Worm (Caenorhabditis elegans) whole organism, L1 larva: ENCODE measurements around the gene T19H12.12.

Experiments used
- egl-27 ChIP-seq, 2 experiments: fragments of 150-350 bp in 1 of 2; sonication (generic microtip); optimal IDR thresholded peaks; 3 replicates each; lab custom pipeline; 2017 to 2018; ENCODE audit warnings: missing biosample characterization in 2 of 2, missing genetic modification characterization in 2 of 2, missing genetic modification reagents in 2 of 2
- lin-35 ChIP-seq, 2 experiments: fragments of 150-350 bp; optimal IDR thresholded peaks; 2 replicates each; lab custom pipeline; 2014; ENCODE audit warnings: missing biosample characterization in 2 of 2, missing genetic modification characterization in 2 of 2, missing genetic modification reagents in 2 of 2
- nhr-11 ChIP-seq: fragments of 150-350 bp; optimal IDR thresholded peaks from 2 replicates; lab custom pipeline; 2014; ENCODE audit warnings: missing biosample characterization, missing genetic modification characterization
- pag-3 ChIP-seq: sonication (generic microtip); optimal IDR thresholded peaks from 2 replicates; lab custom pipeline; 2017; ENCODE audit warnings: missing genetic modification characterization, mild to moderate bottlenecking, missing compliant biosample characterization, antibody characterized with exemption, borderline replicate concordance; ENCODE audit not compliant: insufficient read depth

DNA sequence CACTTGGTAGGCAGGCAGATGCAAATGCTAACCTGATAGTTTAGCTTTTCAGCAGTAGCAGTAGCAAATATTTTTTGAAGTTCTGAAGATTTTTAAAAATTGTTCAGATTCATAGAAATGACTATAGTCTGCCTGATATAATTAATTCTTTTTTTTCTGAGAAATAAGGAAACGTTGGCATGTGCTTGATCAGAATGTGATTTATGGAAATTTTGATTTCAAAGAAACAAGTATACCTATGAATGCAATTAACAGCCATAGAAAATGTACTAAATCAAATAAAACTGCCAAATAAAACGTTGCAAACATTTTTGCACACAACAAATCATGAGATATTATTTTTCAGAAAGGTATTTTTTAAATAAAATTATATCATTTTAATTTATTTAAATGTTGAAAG is 14.0 kb upstream of the T19H12.12 start:
- TF ChIP-seq egl-27 (tag; optimal IDR thresholded peaks at IDR 0.05; lab: Kevin White, UChicago): no peak
- TF ChIP-seq nhr-11 (tag; lab: Kevin White, UChicago): peak; percentile 68
- no peak for TF ChIP-seq pag-3 (tag; lab: Kevin White, UChicago)
- TF ChIP-seq lin-35 (GFP tag; optimal IDR thresholded peaks at IDR 0.05; lab: Kevin White, UChicago): no peak
